Worm (Caenorhabditis elegans) whole organism, L3 larva: Measurements from ENCODE around the gene erp-44.3.

ENCODE experiments used
- ZK546.5 ChIP-seq: sonication (generic microtip); optimal IDR thresholded peaks from 2 replicates; lab custom pipeline; 2017; ENCODE audit warnings: missing biosample characterization, missing genetic modification characterization
- aly-2 ChIP-seq: fragments of 150-350 bp; optimal IDR thresholded peaks from 2 replicates; lab custom pipeline; 2014; ENCODE audit warnings: missing biosample characterization, missing genetic modification characterization
- ama-1 ChIP-seq: fragments of 150-350 bp; optimal IDR thresholded peaks from 2 replicates; lab custom pipeline; 2018
- ceh-16 ChIP-seq: sonication (generic microtip); optimal IDR thresholded peaks from 2 replicates; lab custom pipeline; 2017; ENCODE audit warnings: missing biosample characterization, missing genetic modification characterization
- ceh-28 ChIP-seq: fragments of 150-350 bp; optimal IDR thresholded peaks from 2 replicates; lab custom pipeline; 2014; ENCODE audit warnings: missing biosample characterization, missing genetic modification reagents, missing genetic modification characterization
- ceh-82 ChIP-seq: fragments of 150-350 bp; optimal IDR thresholded peaks from 2 replicates; lab custom pipeline; 2014; ENCODE audit warnings: missing biosample characterization, missing genetic modification characterization
- daf-12 ChIP-seq: fragments of 150-350 bp; optimal IDR thresholded peaks from 2 replicates; lab custom pipeline; 2014; ENCODE audit warnings: missing biosample characterization, missing genetic modification reagents, missing genetic modification characterization
- egl-27 ChIP-seq: sonication (generic microtip); optimal IDR thresholded peaks from 4 replicates; lab custom pipeline; 2017; ENCODE audit warnings: missing biosample characterization, missing genetic modification reagents, missing genetic modification characterization
- egl-5 ChIP-seq: fragments of 150-350 bp; optimal IDR thresholded peaks from 2 replicates; lab custom pipeline; 2017; ENCODE audit warnings: missing biosample characterization, missing genetic modification reagents, missing genetic modification characterization, inconsistent platforms
- elt-1 ChIP-seq: fragments of 150-350 bp; optimal IDR thresholded peaks from 2 replicates; lab custom pipeline; 2014; ENCODE audit warnings: missing biosample characterization, missing genetic modification characterization
- elt-3 ChIP-seq, 3 experiments: fragments of 150-350 bp in 1 of 3; sonication (generic microtip) in 2 of 3; optimal IDR thresholded peaks; 2 replicates in 2 of 3; 4 replicates in 1 of 3; lab custom pipeline; 2014 to 2017; ENCODE audit warnings: missing biosample characterization in 3 of 3, missing genetic modification characterization in 3 of 3
- fkh-10 ChIP-seq: sonication (generic microtip); optimal IDR thresholded peaks from 2 replicates; lab custom pipeline; 2017; ENCODE audit warnings: missing biosample characterization, missing genetic modification reagents, missing genetic modification characterization
- fkh-2 ChIP-seq: fragments of 150-350 bp; optimal IDR thresholded peaks from 2 replicates; lab custom pipeline; 2014; ENCODE audit warnings: missing biosample characterization, missing genetic modification reagents, missing genetic modification characterization
- fos-1 ChIP-seq: fragments of 150-350 bp; optimal IDR thresholded peaks from 2 replicates; lab custom pipeline; 2014; ENCODE audit warnings: missing biosample characterization, missing genetic modification characterization
- hmg-11 ChIP-seq: sonication (generic microtip); optimal IDR thresholded peaks from 2 replicates; lab custom pipeline; 2016; ENCODE audit warnings: missing genetic modification characterization, missing compliant biosample characterization
- jun-1 ChIP-seq: fragments of 150-350 bp; optimal IDR thresholded peaks from 2 replicates; lab custom pipeline; 2014; ENCODE audit warnings: missing biosample characterization, missing genetic modification reagents, missing genetic modification characterization
- lin-39 ChIP-seq: fragments of 150-350 bp; optimal IDR thresholded peaks from 2 replicates; lab custom pipeline; 2018; ENCODE audit warnings: missing biosample characterization, missing genetic modification reagents, missing genetic modification characterization
- lsy-12 ChIP-seq: sonication (generic microtip); optimal IDR thresholded peaks from 2 replicates; lab custom pipeline; 2016; ENCODE audit warnings: mild to moderate bottlenecking, missing genetic modification characterization, missing compliant biosample characterization
- mdl-1 ChIP-seq: fragments of 150-350 bp; optimal IDR thresholded peaks from 2 replicates; lab custom pipeline; 2014; ENCODE audit warnings: missing biosample characterization, missing genetic modification characterization
- nhr-11 ChIP-seq: fragments of 150-350 bp; optimal IDR thresholded peaks from 2 replicates; lab custom pipeline; 2014; ENCODE audit warnings: missing biosample characterization, missing genetic modification characterization
- nhr-12 ChIP-seq: fragments of 150-350 bp; optimal IDR thresholded peaks from 2 replicates; lab custom pipeline; 2014; ENCODE audit warnings: missing biosample characterization, missing genetic modification characterization
- nhr-23 ChIP-seq: fragments of 150-350 bp; optimal IDR thresholded peaks from 2 replicates; lab custom pipeline; 2014; ENCODE audit warnings: missing biosample characterization, missing genetic modification reagents, missing genetic modification characterization
- nhr-25 ChIP-seq: sonication (generic microtip); optimal IDR thresholded peaks from 2 replicates; lab custom pipeline; 2017; ENCODE audit warnings: missing biosample characterization, missing genetic modification characterization
- nhr-28 ChIP-seq: fragments of 150-350 bp; optimal IDR thresholded peaks from 2 replicates; lab custom pipeline; 2014; ENCODE audit warnings: missing biosample characterization, missing genetic modification characterization
- nhr-43 ChIP-seq: sonication (generic microtip); optimal IDR thresholded peaks from 2 replicates; lab custom pipeline; 2016; ENCODE audit warnings: mild to moderate bottlenecking, missing genetic modification characterization, missing compliant biosample characterization; ENCODE audit not compliant: poor library complexity, severe bottlenecking
- nhr-76 ChIP-seq: fragments of 150-350 bp; sonication (generic microtip); optimal IDR thresholded peaks from 5 replicates; lab custom pipeline; 2014; ENCODE audit warnings: missing biosample characterization, missing genetic modification characterization
- pha-4 ChIP-seq: fragments of 150-350 bp; optimal IDR thresholded peaks from 2 replicates; lab custom pipeline; 2014; ENCODE audit warnings: missing biosample characterization, missing genetic modification reagents, missing genetic modification characterization
- pqm-1 ChIP-seq: fragments of 150-350 bp; optimal IDR thresholded peaks from 2 replicates; lab custom pipeline; 2017; ENCODE audit warnings: missing biosample characterization, missing genetic modification characterization, inconsistent platforms
- sea-2 ChIP-seq: fragments of 150-350 bp; sonication (generic microtip); optimal IDR thresholded peaks from 4 replicates; lab custom pipeline; 2014; ENCODE audit warnings: missing biosample characterization, missing genetic modification reagents, missing genetic modification characterization
- skn-1 ChIP-seq: fragments of 150-350 bp; optimal IDR thresholded peaks from 2 replicates; lab custom pipeline; 2014; ENCODE audit warnings: missing biosample characterization, missing genetic modification characterization
- snpc-4 ChIP-seq: fragments of 150-350 bp; optimal IDR thresholded peaks from 2 replicates; lab custom pipeline; 2014; ENCODE audit warnings: missing biosample characterization, missing genetic modification characterization
- unc-62 ChIP-seq: fragments of 150-350 bp; sonication (generic microtip); optimal IDR thresholded peaks from 4 replicates; lab custom pipeline; 2014; ENCODE audit warnings: missing biosample characterization, missing genetic modification reagents, missing genetic modification characterization
- zag-1 ChIP-seq: fragments of 150-350 bp; optimal IDR thresholded peaks from 2 replicates; lab custom pipeline; 2014; ENCODE audit warnings: missing biosample characterization, missing genetic modification characterization
- ztf-11 ChIP-seq: fragments of 150-350 bp; optimal IDR thresholded peaks from 2 replicates; lab custom pipeline; 2014; ENCODE audit warnings: missing biosample characterization, missing genetic modification characterization
- ztf-4 ChIP-seq: fragments of 150-350 bp; optimal IDR thresholded peaks from 2 replicates; lab custom pipeline; 2014; ENCODE audit warnings: missing biosample characterization, missing genetic modification characterization

erp-44.3 gene

DNA sequence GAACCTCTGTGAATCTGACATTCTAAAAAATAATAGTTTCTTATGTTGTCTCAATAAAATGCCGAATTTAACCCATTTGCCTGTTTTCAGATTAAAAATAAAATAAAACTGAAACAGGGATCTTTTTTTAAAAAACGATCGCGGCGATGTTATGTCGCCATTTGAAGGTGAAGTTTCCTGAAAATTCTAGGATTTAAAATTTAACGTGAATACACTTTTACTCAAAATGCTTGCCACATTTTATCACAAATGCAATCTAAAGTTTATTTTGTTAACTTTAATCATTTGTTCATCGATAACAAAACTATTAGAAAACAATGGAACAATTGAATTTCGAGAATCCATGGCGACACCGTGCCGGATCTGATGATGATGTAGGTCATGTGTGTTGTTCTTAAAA is 22.8 kb upstream of the erp-44.3 start, which contains the start of gene Y42H9AR.2:
Gene Y42H9AR.2 (plus strand): TSS at position 301 of the 400 bp plus-strand sequence.
- TF ChIP-seq hmg-11 (tag; lab: Kevin White, UChicago) (no peak), egl-27 (tag; lab: Kevin White, UChicago) (no peak), pha-4 (tag; lab: Kevin White, UChicago) (no peak), unc-62 (GFP tag; lab: Kevin White, UChicago) (no peak), elt-3 (tag; optimal IDR thresholded peaks at IDR 0.05; lab: Kevin White, UChicago) (no peak)
- TF ChIP-seq, all 47 proteins: peak for 0

DNA sequence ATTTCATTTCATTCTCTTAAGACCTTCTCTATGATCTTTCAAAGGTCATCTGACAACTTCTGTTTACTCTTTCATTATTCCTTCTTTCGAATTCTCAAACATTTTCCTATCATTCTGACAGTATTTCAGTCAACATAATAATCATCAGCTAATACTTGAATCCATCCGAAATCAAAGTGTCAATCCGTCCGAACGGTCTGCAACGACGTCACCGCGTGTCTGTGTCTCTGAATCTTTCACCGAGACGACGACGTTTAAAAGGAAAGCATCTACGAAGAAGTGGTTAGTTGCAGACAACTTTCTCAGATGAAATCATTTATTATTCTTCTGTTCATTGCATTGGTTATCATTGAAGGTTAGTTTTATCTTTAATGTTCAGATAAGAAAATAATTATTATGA is 20.2 kb upstream of the erp-44.3 start, which contains the start of gene Y42H9AR.5:
Gene Y42H9AR.5 (plus strand): TSS at position 301 of the 400 bp plus-strand sequence.
- no peak for TF ChIP-seq nhr-25 (tag; lab: Kevin White, UChicago)
- peak in 1 of 3 experiments; percentile 39 for TF ChIP-seq elt-3 (tag; optimal IDR thresholded peaks at IDR 0.05; lab: Kevin White, UChicago)

DNA sequence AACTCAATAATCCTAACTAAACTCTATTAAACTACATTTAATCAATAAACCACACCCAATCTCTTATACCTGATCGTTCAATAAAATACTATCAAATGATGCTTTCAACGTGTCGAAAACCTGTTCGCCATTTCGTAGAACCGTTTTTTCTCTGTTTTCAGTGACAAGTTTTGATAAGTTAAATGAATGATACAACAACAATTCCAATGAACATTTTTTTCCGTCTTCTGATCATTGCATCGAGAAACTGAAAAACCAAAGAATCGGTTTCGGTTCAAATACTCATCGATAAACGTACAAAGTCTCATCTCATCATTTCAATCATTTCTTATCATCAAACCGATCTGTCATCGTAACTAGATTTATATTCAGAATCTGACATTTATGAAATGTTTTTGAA is 19.3 kb upstream of the erp-44.3 start:
- TF ChIP-seq nhr-23 (tag; lab: Kevin White, UChicago) (peak; percentile 17), sea-2 (no peak), nhr-43 (peak; percentile 66), zag-1 (tag; lab: Kevin White, UChicago) (no peak), elt-3 (tag; optimal IDR thresholded peaks at IDR 0.05; lab: Kevin White, UChicago) (peak in 1 of 3 experiments; percentile 16)

DNA sequence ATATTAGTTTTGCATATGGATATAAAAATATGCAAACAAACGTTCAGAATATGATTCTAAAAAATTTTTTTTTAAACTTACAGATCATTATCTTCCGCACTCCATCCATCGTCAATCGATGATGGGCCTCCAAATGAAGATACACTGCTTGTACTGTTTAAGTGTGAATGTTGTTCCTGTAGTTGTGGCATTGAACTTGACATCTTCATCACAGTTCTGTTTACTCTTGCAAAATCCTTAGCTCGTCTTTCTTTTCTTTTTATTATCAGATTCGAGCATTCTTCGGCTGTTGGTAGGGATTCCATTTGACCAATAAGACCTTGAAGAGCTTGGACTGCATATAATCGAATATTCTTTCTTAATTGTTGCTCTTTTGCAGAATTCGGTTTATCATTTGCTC is 17.4 kb upstream of the erp-44.3 start:
- no peak for TF ChIP-seq snpc-4 (tag; lab: Kevin White, UChicago)
- TF ChIP-seq fkh-10 (GFP tag; lab: Kevin White, UChicago): no peak
- TF ChIP-seq nhr-76: no peak
- TF ChIP-seq ama-1 (lab: Kevin White, UChicago): no peak
- TF ChIP-seq daf-12 (tag; lab: Kevin White, UChicago): no peak
- TF ChIP-seq nhr-28: no peak
- no peak for TF ChIP-seq nhr-12 (tag; lab: Kevin White, UChicago)
- no peak for TF ChIP-seq nhr-43
- TF ChIP-seq skn-1 (tag; lab: Kevin White, UChicago): no peak
- TF ChIP-seq sea-2: no peak
- no peak for TF ChIP-seq nhr-25 (tag; lab: Kevin White, UChicago)
- no peak for TF ChIP-seq ztf-11 (tag; lab: Kevin White, UChicago)
- TF ChIP-seq unc-62 (GFP tag; lab: Kevin White, UChicago): no peak
- no peak for TF ChIP-seq ztf-4 (tag; lab: Kevin White, UChicago)
- no peak for TF ChIP-seq ceh-82 (tag; lab: Kevin White, UChicago)

DNA sequence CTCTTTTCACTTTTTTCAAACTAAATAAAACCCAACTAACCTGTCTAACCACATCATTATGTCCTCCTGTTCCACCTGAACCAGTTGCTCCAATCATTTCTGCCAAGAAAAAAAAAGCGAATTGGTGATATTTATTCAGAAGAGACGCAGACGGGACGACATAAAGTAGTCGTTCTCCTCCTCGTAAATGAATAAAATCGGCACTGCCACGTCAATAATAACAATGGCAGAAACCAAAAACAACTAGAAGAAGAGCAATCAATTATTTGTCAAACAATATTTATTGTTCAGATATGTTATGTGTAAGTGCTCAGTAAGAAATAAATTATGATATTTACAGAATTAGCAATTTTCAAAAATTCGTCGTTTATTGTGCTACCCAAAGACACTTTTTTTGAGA is 14.9 kb upstream of the erp-44.3 start, which contains the start of gene rabs-5:
Gene rabs-5 (minus strand): TSS at position 101 of the 400 bp plus-strand sequence.
- TF ChIP-seq pqm-1 (tag; lab: Kevin White, UChicago) (no peak), egl-5 (tag; lab: Kevin White, UChicago) (no peak), ztf-11 (tag; lab: Kevin White, UChicago) (no peak), nhr-12 (tag; lab: Kevin White, UChicago) (no peak), mdl-1 (tag; lab: Kevin White, UChicago) (no peak), ceh-28 (tag; lab: Kevin White, UChicago) (no peak), fos-1 (tag; lab: Kevin White, UChicago) (no peak), lin-39 (tag; lab: Kevin White, UChicago) (no peak), lsy-12 (tag; lab: Kevin White, UChicago) (no peak), nhr-43 (no peak), elt-1 (tag; lab: Kevin White, UChicago) (no peak), ztf-4 (tag; lab: Kevin White, UChicago) (no peak), jun-1 (tag; lab: Kevin White, UChicago) (no peak), ceh-82 (tag; lab: Kevin White, UChicago) (no peak), ZK546.5 (no peak), aly-2 (tag; lab: Kevin White, UChicago) (no peak), nhr-11 (tag; lab: Kevin White, UChicago) (no peak), skn-1 (tag; lab: Kevin White, UChicago) (no peak), ceh-16 (tag; lab: Kevin White, UChicago) (no peak), fkh-2 (tag; lab: Kevin White, UChicago) (no peak)
